Fruit fly (Drosophila melanogaster) whole organism, embryonic: ENCODE measurements around the gene CG6409.

ENCODE experiments used
- BtbVII ChIP-seq: fragments of 200-800 bp; sonication (Bioruptor generic); optimal IDR thresholded peaks from 3 replicates; lab custom pipeline; 2017; ENCODE audit warnings: missing biosample characterization, mild to moderate bottlenecking, missing genetic modification characterization
- CG10366 ChIP-seq: fragments of 200-800 bp; sonication (Bioruptor generic); IDR thresholded peaks from 2 replicates; pipeline ENCODE4 v1.3.6; 2022; ENCODE audit warnings: missing biosample characterization, missing genetic modification characterization
- CG12104 ChIP-seq: fragments of 200-800 bp; sonication (Bioruptor generic); optimal IDR thresholded peaks from 3 replicates; lab custom pipeline; 2016; ENCODE audit warnings: missing biosample characterization, missing genetic modification characterization
- CG1233 ChIP-seq: fragments of 200-800 bp; sonication (Bioruptor generic); optimal IDR thresholded peaks from 4 replicates; lab custom pipeline; 2018; ENCODE audit warnings: missing biosample characterization, mild to moderate bottlenecking, missing genetic modification characterization
- CG12659 ChIP-seq: fragments of 200-800 bp; sonication (Bioruptor generic); optimal IDR thresholded peaks from 3 replicates; lab custom pipeline; 2017; ENCODE audit warnings: mild to moderate bottlenecking, missing biosample characterization, missing genetic modification reagents, missing genetic modification characterization
- CG15073 ChIP-seq: fragments of 200-800 bp; sonication (Bioruptor generic); optimal IDR thresholded peaks from 2 replicates; lab custom pipeline; 2016; ENCODE audit warnings: missing biosample characterization, missing genetic modification characterization
- CG17612 ChIP-seq: fragments of 200-800 bp; sonication (Bioruptor generic); IDR thresholded peaks from 2 replicates; pipeline ENCODE4 v1.3.6; 2022; ENCODE audit warnings: missing biosample characterization, missing genetic modification characterization
- CG17829 ChIP-seq: fragments of 200-800 bp; optimal IDR thresholded peaks from 2 replicates; lab custom pipeline; 2019; ENCODE audit warnings: missing biosample characterization, mild to moderate bottlenecking, missing genetic modification characterization, moderate library complexity
- CG18619 ChIP-seq: fragments of 200-800 bp; sonication (Bioruptor generic); optimal IDR thresholded peaks from 3 replicates; lab custom pipeline; 2017; ENCODE audit warnings: missing biosample characterization, mild to moderate bottlenecking, missing genetic modification characterization
- CG2199 ChIP-seq: fragments of 200-800 bp; sonication (Bioruptor generic); IDR thresholded peaks from 3 replicates; pipeline ENCODE4 v1.3.6; 2022; ENCODE audit warnings: missing biosample characterization, missing genetic modification characterization
- CG31441 ChIP-seq: fragments of 200-800 bp; sonication (Bioruptor generic); IDR thresholded peaks from 2 replicates; pipeline ENCODE4 v1.3.6; 2022; ENCODE audit warnings: missing biosample characterization, missing genetic modification characterization
- CG33557 ChIP-seq: fragments of 200-800 bp; sonication (Bioruptor generic); optimal IDR thresholded peaks from 2 replicates; lab custom pipeline; 2019; ENCODE audit warnings: missing biosample characterization, mild to moderate bottlenecking, missing genetic modification characterization, moderate library complexity
- CG4360 ChIP-seq: fragments of 200-800 bp; sonication (Bioruptor generic); IDR thresholded peaks from 2 replicates; pipeline ENCODE4 v1.3.6; 2022; ENCODE audit warnings: missing biosample characterization, missing genetic modification characterization
- CG5180 ChIP-seq: fragments of 200-800 bp; sonication (Bioruptor generic); optimal IDR thresholded peaks from 3 replicates; lab custom pipeline; 2017; ENCODE audit warnings: missing biosample characterization, missing genetic modification characterization, mild to moderate bottlenecking, moderate library complexity, missing genetic modification reagents
- CG6689 ChIP-seq: fragments of 200-800 bp; sonication (Bioruptor generic); IDR thresholded peaks from 2 replicates; pipeline ENCODE4 v1.3.6; 2022; ENCODE audit warnings: missing biosample characterization, missing genetic modification characterization
- CG6765 ChIP-seq: fragments of 200-800 bp; sonication (Bioruptor generic); optimal IDR thresholded peaks from 3 replicates; lab custom pipeline; 2017; ENCODE audit warnings: missing biosample characterization, mild to moderate bottlenecking, missing genetic modification characterization
- CG8388 ChIP-seq: fragments of 200-800 bp; sonication (Bioruptor generic); optimal IDR thresholded peaks from 2 replicates; lab custom pipeline; 2019; ENCODE audit warnings: missing biosample characterization, mild to moderate bottlenecking, missing genetic modification characterization, moderate library complexity
- CG8924 ChIP-seq: fragments of 200-800 bp; optimal IDR thresholded peaks from 3 replicates; lab custom pipeline; 2019; ENCODE audit warnings: missing biosample characterization, mild to moderate bottlenecking, missing genetic modification characterization, moderate library complexity
- D ChIP-seq, 2 experiments: fragments of 200-800 bp in 1 of 2; fragments of >200 bp in 1 of 2; sonication (Bioruptor generic) in 1 of 2; optimal IDR thresholded peaks; 2 replicates in 1 of 2; 3 replicates in 1 of 2; lab custom pipeline; 2017; ENCODE audit warnings: mild to moderate bottlenecking in 1 of 2, missing biosample characterization in 1 of 2, missing genetic modification characterization in 1 of 2, missing genetic modification reagents in 1 of 2
- D19A ChIP-seq: fragments of 200-800 bp; optimal IDR thresholded peaks from 3 replicates; lab custom pipeline; 2019; ENCODE audit warnings: missing biosample characterization, mild to moderate bottlenecking, missing genetic modification characterization, moderate library complexity
- Elba2 ChIP-seq: fragments of 200-800 bp; sonication (Bioruptor generic); optimal IDR thresholded peaks from 3 replicates; lab custom pipeline; 2016; ENCODE audit warnings: missing biosample characterization, missing genetic modification characterization
- HLH54F ChIP-seq: fragments of 200-800 bp; sonication (Bioruptor generic); optimal IDR thresholded peaks from 3 replicates; lab custom pipeline; 2016; ENCODE audit warnings: missing biosample characterization, missing genetic modification characterization
- Lpt ChIP-seq: fragments of >200 bp; optimal IDR thresholded peaks from 2 replicates; lab custom pipeline; 2018; ENCODE audit warnings: missing biosample characterization, missing genetic modification characterization
- MBD-R2 ChIP-seq: fragments of 200-800 bp; sonication (Bioruptor generic); IDR thresholded peaks from 2 replicates; pipeline ENCODE4 v1.3.6; 2022; ENCODE audit warnings: missing biosample characterization, missing genetic modification characterization
- Med ChIP-seq: fragments of 200-800 bp; sonication (Bioruptor generic); peaks from one replicate; lab custom pipeline; 2016; ENCODE audit warnings: missing biosample characterization, missing genetic modification characterization, mild to moderate bottlenecking, inconsistent platforms, moderate library complexity
- NfI ChIP-seq: fragments of 200-800 bp; sonication (Bioruptor generic); optimal IDR thresholded peaks from 3 replicates; lab custom pipeline; 2018; ENCODE audit warnings: missing biosample characterization, mild to moderate bottlenecking, missing genetic modification characterization, moderate library complexity
- Opbp ChIP-seq: fragments of 200-800 bp; sonication (Bioruptor generic); IDR thresholded peaks from 3 replicates; pipeline ENCODE4 v1.3.6; 2022; ENCODE audit warnings: missing biosample characterization, missing genetic modification characterization; ENCODE audit not compliant: partially characterized antibody
- Sox100B ChIP-seq: fragments of 200-800 bp; sonication (Bioruptor generic); optimal IDR thresholded peaks from 3 replicates; lab custom pipeline; 2018; ENCODE audit warnings: missing biosample characterization, mild to moderate bottlenecking, missing genetic modification characterization
- Sry-β ChIP-seq: fragments of 200-800 bp; sonication (Bioruptor generic); optimal IDR thresholded peaks from 2 replicates; lab custom pipeline; 2018; ENCODE audit warnings: missing biosample characterization, mild to moderate bottlenecking, missing genetic modification characterization, moderate library complexity
- Ssrp ChIP-seq: fragments of 200-800 bp; sonication (Bioruptor generic); optimal IDR thresholded peaks from 2 replicates; lab custom pipeline; 2018; ENCODE audit warnings: missing biosample characterization, mild to moderate bottlenecking, missing genetic modification characterization, moderate library complexity
- Xrp1 ChIP-seq: fragments of 200-800 bp; sonication (Bioruptor generic); IDR thresholded peaks from 2 replicates; pipeline ENCODE4 v1.3.6; 2022; ENCODE audit warnings: missing biosample characterization, missing genetic modification characterization
- ato ChIP-seq: fragments of 200-800 bp; sonication (Bioruptor generic); IDR thresholded peaks from 2 replicates; pipeline ENCODE4 v1.3.6; 2022; ENCODE audit warnings: missing biosample characterization, missing genetic modification characterization; ENCODE audit not compliant: partially characterized antibody
- chif ChIP-seq, 2 experiments: fragments of 200-800 bp; sonication (Bioruptor generic); optimal IDR thresholded peaks; 3 replicates each; lab custom pipeline; 2016; ENCODE audit warnings: missing biosample characterization in 2 of 2, missing genetic modification characterization in 2 of 2
- chinmo ChIP-seq: fragments of 200-800 bp; sonication (Bioruptor generic); IDR thresholded peaks from 4 replicates; pipeline ENCODE4 v1.3.6; 2022; ENCODE audit warnings: missing biosample characterization, missing genetic modification characterization; ENCODE audit not compliant: partially characterized antibody
- crp ChIP-seq, 2 experiments: fragments of 200-800 bp; sonication (Bioruptor generic); optimal IDR thresholded peaks; 2 replicates in 1 of 2; 3 replicates in 1 of 2; lab custom pipeline; 2017; ENCODE audit warnings: missing biosample characterization in 2 of 2, missing genetic modification characterization in 2 of 2, mild to moderate bottlenecking in 1 of 2, moderate library complexity in 1 of 2
- dmrt99B ChIP-seq: fragments of 200-800 bp; sonication (Bioruptor generic); optimal IDR thresholded peaks from 2 replicates; lab custom pipeline; 2018; ENCODE audit warnings: missing biosample characterization, mild to moderate bottlenecking, missing genetic modification characterization, moderate library complexity
- gem ChIP-seq: fragments of 200-800 bp; sonication (Bioruptor generic); optimal IDR thresholded peaks from 2 replicates; lab custom pipeline; 2019; ENCODE audit warnings: missing biosample characterization, mild to moderate bottlenecking, missing genetic modification characterization, moderate library complexity
- gsb-n ChIP-seq: fragments of 200-800 bp; sonication (Bioruptor generic); optimal IDR thresholded peaks from 3 replicates; lab custom pipeline; 2018; ENCODE audit warnings: missing biosample characterization, mild to moderate bottlenecking, missing genetic modification characterization
- gt ChIP-seq: fragments of 200-800 bp; sonication (Bioruptor generic); IDR thresholded peaks from 2 replicates; pipeline ENCODE4 v1.3.6; 2022; ENCODE audit warnings: missing biosample characterization, missing genetic modification characterization
- jigr1 ChIP-seq: fragments of 200-800 bp; sonication (Bioruptor generic); IDR thresholded peaks from 3 replicates; pipeline ENCODE4 v1.3.6; 2022; ENCODE audit warnings: missing biosample characterization, missing genetic modification characterization
- jumu ChIP-seq: fragments of 200-800 bp; sonication (Bioruptor generic); optimal IDR thresholded peaks from 3 replicates; lab custom pipeline; 2016; ENCODE audit warnings: missing biosample characterization, missing genetic modification characterization
- nerfin-2 ChIP-seq: fragments of 200-800 bp; sonication (Bioruptor generic); IDR thresholded peaks from 2 replicates; pipeline ENCODE4 v1.3.6; 2022; ENCODE audit warnings: missing biosample characterization, missing genetic modification characterization; ENCODE audit not compliant: partially characterized antibody
- nom ChIP-seq: fragments of 200-800 bp; sonication (Bioruptor generic); optimal IDR thresholded peaks from 2 replicates; lab custom pipeline; 2017; ENCODE audit warnings: missing biosample characterization, missing genetic modification characterization, mild to moderate bottlenecking, moderate library complexity, missing genetic modification reagents
- p53 ChIP-seq: fragments of 200-800 bp; sonication (Bioruptor generic); optimal IDR thresholded peaks from 2 replicates; lab custom pipeline; 2016; ENCODE audit warnings: missing biosample characterization, missing genetic modification characterization
- phol ChIP-seq: fragments of 200-800 bp; sonication (Bioruptor generic); optimal IDR thresholded peaks from 3 replicates; lab custom pipeline; 2018; ENCODE audit warnings: missing biosample characterization, mild to moderate bottlenecking, missing genetic modification characterization, moderate library complexity
- sd ChIP-seq: fragments of 200-800 bp; sonication (Bioruptor generic); optimal IDR thresholded peaks from 3 replicates; lab custom pipeline; 2018; ENCODE audit warnings: missing biosample characterization, mild to moderate bottlenecking, missing genetic modification characterization, moderate library complexity
- ttk ChIP-seq: fragments of 200-800 bp; sonication (Bioruptor generic); IDR thresholded peaks from 2 replicates; pipeline ENCODE4 v2.1.2; 2022; ENCODE audit warnings: missing biosample characterization, missing genetic modification characterization

Gene CG6409

dm6 chr3L:10848712-10849377, 33.3 kb downstream of the CG6409 start (continued):
- TF ChIP-seq jigr1 (GFP tag; lab: Robert Waterston, UW) (no peak), MBD-R2 (no peak), BtbVII (GFP tag; lab: Kevin White, UChicago) (no peak), gsb-n (no peak), CG5180 (GFP tag; lab: Kevin White, UChicago) (peak; percentile 17), Med (GFP tag; lab: Kevin White, UChicago) (peak; percentile 40), sd (peak; percentile 70), CG4360 (GFP tag; lab: Robert Waterston, UW) (peak; percentile 45), ttk (GFP tag; lab: Robert Waterston, UW) (no peak), p53 (GFP tag; lab: Kevin White, UChicago) (no peak), Elba2 (no peak), dmrt99B (tag; lab: Kevin White, UChicago) (no peak), CG8388 (no peak), CG18619 (GFP tag; lab: Kevin White, UChicago) (no peak), jumu (GFP tag; lab: Kevin White, UChicago) (no peak), Lpt (GFP tag; lab: Kevin White, UChicago) (no peak), CG6765 (no peak), CG12104 (GFP tag; lab: Kevin White, UChicago) (no peak), Opbp (GFP tag; lab: Robert Waterston, UW) (no peak), crp (GFP tag; optimal IDR thresholded peaks at IDR 0.05; lab: Kevin White, UChicago) (no peak), nerfin-2 (GFP tag; lab: Robert Waterston, UW) (no peak)

- no peak for TF ChIP-seq CG6689
- peak; percentile 39 for TF ChIP-seq CG1233
- TF ChIP-seq CG15073, result no peak
- peak; percentile 69 for TF ChIP-seq phol (tag; lab: Kevin White, UChicago)
- TF ChIP-seq CG2199 (GFP tag; lab: Robert Waterston, UW), result peak; percentile 81; the same call in 1 of the 3 replicates
- TF ChIP-seq gem (tag; lab: Kevin White, UChicago), result peak; percentile 72
- no peak for TF ChIP-seq chinmo (GFP tag; lab: Robert Waterston, UW)
- TF ChIP-seq Ssrp (tag; lab: Kevin White, UChicago), result peak; percentile 28
- TF ChIP-seq HLH54F (GFP tag; lab: Kevin White, UChicago), result no peak
- TF ChIP-seq MBD-R2, result no peak
- no peak for TF ChIP-seq NfI (GFP tag; lab: Kevin White, UChicago)
- peak; percentile 73 for TF ChIP-seq D (optimal IDR thresholded peaks at IDR 0.05; lab: Kevin White, UChicago)
- TF ChIP-seq D (GFP tag; optimal IDR thresholded peaks at IDR 0.05; lab: Kevin White, UChicago), result peak; percentile 58
- TF ChIP-seq chif (GFP tag; optimal IDR thresholded peaks at IDR 0.05; lab: Kevin White, UChicago), result peak in 1 of 2 experiments; percentile 44
- peak; percentile 42 for TF ChIP-seq Sox100B
- peak; percentile 37 for TF ChIP-seq D19A
- peak; percentile 70 for TF ChIP-seq CG17829 (tag; lab: Kevin White, UChicago)
- TF ChIP-seq gt (GFP tag; lab: Robert Waterston, UW), result no peak
- peak; percentile 47 for TF ChIP-seq CG33557
- TF ChIP-seq CG31441, result peak; percentile 53
- no peak for TF ChIP-seq CG10366 (GFP tag; lab: Robert Waterston, UW)
- peak; percentile 32; the same call in 1 of the 2 replicates for TF ChIP-seq nerfin-2 (GFP tag; lab: Robert Waterston, UW)
- TF ChIP-seq ato (GFP tag; lab: Robert Waterston, UW), result no peak
- no peak for TF ChIP-seq Sry-β (GFP tag; lab: Kevin White, UChicago)
- peak; percentile 72 for TF ChIP-seq CG8924 (tag; lab: Kevin White, UChicago)
- peak; percentile 53 for TF ChIP-seq Xrp1 (GFP tag; lab: Robert Waterston, UW)
- TF ChIP-seq nom, result peak; percentile 30
- TF ChIP-seq CG12659 (GFP tag; lab: Kevin White, UChicago), result no peak
- no peak for TF ChIP-seq CG17612 (GFP tag; lab: Robert Waterston, UW)
Measured at dm6 chr3L:10847790-10848492, 34.2 kb downstream of the CG6409 start.
